Fruit fly (Drosophila melanogaster) whole organism, embryonic: ENCODE measurements around the gene CG7402.

Experiments used
- Aef1 ChIP-seq: fragments of 200-800 bp; sonication (Bioruptor generic); IDR thresholded peaks from 3 replicates; pipeline ENCODE4 v1.3.6; 2022; ENCODE audit warnings: missing biosample characterization, missing genetic modification characterization
- Atf-2 ChIP-seq: fragments of 200-800 bp; sonication (Bioruptor generic); optimal IDR thresholded peaks from 2 replicates; lab custom pipeline; 2016; ENCODE audit warnings: missing biosample characterization, missing genetic modification characterization
- C15 ChIP-seq: fragments of 200-800 bp; sonication (Bioruptor generic); IDR thresholded peaks from 3 replicates; pipeline ENCODE4 v1.3.6; 2022; ENCODE audit warnings: missing biosample characterization, missing genetic modification characterization
- CG10267 ChIP-seq: fragments of 200-800 bp; sonication (Bioruptor generic); optimal IDR thresholded peaks from 2 replicates; lab custom pipeline; 2018; ENCODE audit warnings: missing biosample characterization, mild to moderate bottlenecking, missing genetic modification characterization, moderate library complexity
- CG10366 ChIP-seq: fragments of 200-800 bp; sonication (Bioruptor generic); IDR thresholded peaks from 2 replicates; pipeline ENCODE4 v1.3.6; 2022; ENCODE audit warnings: missing biosample characterization, missing genetic modification characterization
- CG11398 ChIP-seq: fragments of 200-800 bp; sonication (Bioruptor generic); optimal IDR thresholded peaks from 2 replicates; lab custom pipeline; 2016; ENCODE audit warnings: missing biosample characterization, missing genetic modification characterization
- CG11696 ChIP-seq: fragments of 200-800 bp; sonication (Bioruptor generic); IDR thresholded peaks from 2 replicates; pipeline ENCODE4 v1.3.6; 2022; ENCODE audit warnings: missing biosample characterization, missing genetic modification characterization
- CG12744 ChIP-seq: fragments of 200-800 bp; sonication (Bioruptor generic); optimal IDR thresholded peaks from 2 replicates; lab custom pipeline; 2016; ENCODE audit warnings: missing biosample characterization, missing genetic modification characterization
- CG12769 ChIP-seq: fragments of 200-800 bp; sonication (Bioruptor generic); optimal IDR thresholded peaks from 2 replicates; lab custom pipeline; 2019; ENCODE audit warnings: missing biosample characterization, mild to moderate bottlenecking, missing genetic modification characterization, moderate library complexity
- CG12942 ChIP-seq: fragments of 200-800 bp; sonication (Bioruptor generic); optimal IDR thresholded peaks from 3 replicates; lab custom pipeline; 2016; ENCODE audit warnings: missing biosample characterization, missing genetic modification characterization
- CG13287 ChIP-seq: fragments of 200-800 bp; sonication (Bioruptor generic); IDR thresholded peaks from 2 replicates; pipeline ENCODE4 v1.3.6; 2022; ENCODE audit warnings: missing biosample characterization, missing genetic modification characterization; ENCODE audit not compliant: partially characterized antibody
- CG15073 ChIP-seq: fragments of 200-800 bp; sonication (Bioruptor generic); optimal IDR thresholded peaks from 2 replicates; lab custom pipeline; 2016; ENCODE audit warnings: missing biosample characterization, missing genetic modification characterization
- CG16863 ChIP-seq: fragments of 200-800 bp; sonication (Bioruptor generic); optimal IDR thresholded peaks from 3 replicates; lab custom pipeline; 2016; ENCODE audit warnings: missing biosample characterization, missing genetic modification characterization
- CG17186 ChIP-seq: fragments of 200-800 bp; sonication (Bioruptor generic); optimal IDR thresholded peaks from 3 replicates; lab custom pipeline; 2017; ENCODE audit warnings: missing biosample characterization, missing genetic modification reagents, missing genetic modification characterization
- CG17802 ChIP-seq: fragments of 200-800 bp; sonication (Bioruptor generic); optimal IDR thresholded peaks from 2 replicates; lab custom pipeline; 2018; ENCODE audit warnings: missing biosample characterization, mild to moderate bottlenecking, missing genetic modification characterization, moderate library complexity
- CG30020 ChIP-seq: fragments of 200-800 bp; optimal IDR thresholded peaks from 2 replicates; lab custom pipeline; 2019; ENCODE audit warnings: missing biosample characterization, mild to moderate bottlenecking, missing genetic modification characterization, moderate library complexity
- CG4404 ChIP-seq: fragments of 200-800 bp; sonication (Bioruptor generic); IDR thresholded peaks from 2 replicates; pipeline ENCODE4 v1.3.6; 2022; ENCODE audit warnings: missing biosample characterization, missing genetic modification characterization
- CG4854 ChIP-seq: fragments of 200-800 bp; sonication (Bioruptor generic); optimal IDR thresholded peaks from 2 replicates; lab custom pipeline; 2016; ENCODE audit warnings: missing biosample characterization, missing genetic modification characterization, inconsistent platforms
- CG9215 ChIP-seq: fragments of 200-800 bp; sonication (Bioruptor generic); IDR thresholded peaks from 2 replicates; pipeline ENCODE4 v1.3.6; 2022; ENCODE audit warnings: missing biosample characterization, missing genetic modification characterization
- Camta ChIP-seq: fragments of 200-800 bp; sonication (Bioruptor generic); optimal IDR thresholded peaks from 2 replicates; lab custom pipeline; 2016; ENCODE audit warnings: missing biosample characterization, missing genetic modification characterization
- CoRest ChIP-seq: fragments of 200-800 bp; sonication (Bioruptor generic); optimal IDR thresholded peaks from 3 replicates; lab custom pipeline; 2018; ENCODE audit warnings: missing biosample characterization, mild to moderate bottlenecking, missing genetic modification characterization, moderate library complexity
- H2.0 ChIP-seq: fragments of 200-800 bp; sonication (Bioruptor generic); IDR thresholded peaks from 2 replicates; pipeline ENCODE4 v1.3.6; 2022; ENCODE audit warnings: missing biosample characterization, missing genetic modification characterization
- HHEX ChIP-seq: fragments of 200-800 bp; sonication (Bioruptor generic); optimal IDR thresholded peaks from 3 replicates; lab custom pipeline; 2017; ENCODE audit warnings: missing biosample characterization, mild to moderate bottlenecking, missing genetic modification characterization, missing genetic modification reagents
- Hey ChIP-seq: fragments of 200-800 bp; sonication (Bioruptor generic); optimal IDR thresholded peaks from 3 replicates; lab custom pipeline; 2018; ENCODE audit warnings: missing biosample characterization, mild to moderate bottlenecking, missing genetic modification characterization
- Hsf ChIP-seq: fragments of 200-800 bp; sonication (Bioruptor generic); optimal IDR thresholded peaks from 3 replicates; lab custom pipeline; 2016; ENCODE audit warnings: missing biosample characterization, missing genetic modification characterization
- Lhr ChIP-seq: fragments of 200-800 bp; sonication (Bioruptor generic); optimal IDR thresholded peaks from 3 replicates; lab custom pipeline; 2017; ENCODE audit warnings: mild to moderate bottlenecking, missing biosample characterization, missing genetic modification reagents, missing genetic modification characterization
- MESR4 ChIP-seq: fragments of 200-800 bp; sonication (Bioruptor generic); optimal IDR thresholded peaks from 2 replicates; lab custom pipeline; 2018; ENCODE audit warnings: missing biosample characterization, mild to moderate bottlenecking, missing genetic modification characterization, moderate library complexity
- Mad ChIP-seq: fragments of 200-800 bp; sonication (Bioruptor generic); optimal IDR thresholded peaks from 2 replicates; lab custom pipeline; 2016; ENCODE audit warnings: missing biosample characterization, missing genetic modification characterization
- Meics ChIP-seq: fragments of 200-800 bp; sonication (Bioruptor generic); optimal IDR thresholded peaks from 2 replicates; lab custom pipeline; 2017; ENCODE audit warnings: missing biosample characterization, mild to moderate bottlenecking, missing genetic modification characterization
- Oli ChIP-seq: fragments of 200-800 bp; sonication (Bioruptor generic); optimal IDR thresholded peaks from 2 replicates; lab custom pipeline; 2018; ENCODE audit warnings: missing biosample characterization, mild to moderate bottlenecking, missing genetic modification characterization, moderate library complexity
- Spps ChIP-seq: fragments of 200-800 bp; sonication (Bioruptor generic); optimal IDR thresholded peaks from 2 replicates; lab custom pipeline; 2018; ENCODE audit warnings: missing biosample characterization, mild to moderate bottlenecking, missing genetic modification characterization
- ab ChIP-seq: fragments of 200-800 bp; sonication (Bioruptor generic); optimal IDR thresholded peaks from 2 replicates; lab custom pipeline; 2016; ENCODE audit warnings: missing biosample characterization, missing genetic modification characterization
- ash1 ChIP-seq: fragments of 200-800 bp; sonication (Bioruptor generic); optimal IDR thresholded peaks from 2 replicates; lab custom pipeline; 2018; ENCODE audit warnings: missing biosample characterization, mild to moderate bottlenecking, missing genetic modification characterization
- chif ChIP-seq, 2 experiments: fragments of 200-800 bp; sonication (Bioruptor generic); optimal IDR thresholded peaks; 3 replicates each; lab custom pipeline; 2016; ENCODE audit warnings: missing biosample characterization in 2 of 2, missing genetic modification characterization in 2 of 2
- crc ChIP-seq: fragments of 200-800 bp; sonication (Bioruptor generic); optimal IDR thresholded peaks from 2 replicates; lab custom pipeline; 2016; ENCODE audit warnings: missing biosample characterization, missing genetic modification characterization
- dysf ChIP-seq: fragments of 200-800 bp; sonication (Bioruptor generic); IDR thresholded peaks from 3 replicates; pipeline ENCODE4 v1.3.6; 2022; ENCODE audit warnings: missing biosample characterization, missing genetic modification characterization
- emc ChIP-seq: fragments of 200-800 bp; sonication (Bioruptor generic); optimal IDR thresholded peaks from 2 replicates; lab custom pipeline; 2016; ENCODE audit warnings: missing biosample characterization, missing genetic modification characterization
- grn ChIP-seq: fragments of 200-800 bp; sonication (Bioruptor generic); optimal IDR thresholded peaks from 3 replicates; lab custom pipeline; 2017; ENCODE audit warnings: missing biosample characterization, missing genetic modification characterization
- ham ChIP-seq: fragments of 200-800 bp; sonication (Bioruptor generic); IDR thresholded peaks from 2 replicates; pipeline ENCODE4 v1.3.6; 2022; ENCODE audit warnings: missing biosample characterization, missing genetic modification characterization
- ind ChIP-seq: fragments of 200-800 bp; sonication (Bioruptor generic); optimal IDR thresholded peaks from 3 replicates; lab custom pipeline; 2016; ENCODE audit warnings: missing biosample characterization, missing genetic modification characterization
- jigr1 ChIP-seq: fragments of 200-800 bp; sonication (Bioruptor generic); IDR thresholded peaks from 3 replicates; pipeline ENCODE4 v1.3.6; 2022; ENCODE audit warnings: missing biosample characterization, missing genetic modification characterization
- klu ChIP-seq: fragments of 200-800 bp; sonication (Bioruptor generic); IDR thresholded peaks from 2 replicates; pipeline ENCODE4 v1.3.6; 2022; ENCODE audit warnings: missing biosample characterization, missing genetic modification characterization
- nerfin-2 ChIP-seq: fragments of 200-800 bp; sonication (Bioruptor generic); IDR thresholded peaks from 2 replicates; pipeline ENCODE4 v1.3.6; 2022; ENCODE audit warnings: missing biosample characterization, missing genetic modification characterization; ENCODE audit not compliant: partially characterized antibody
- pzg ChIP-seq: fragments of 200-800 bp; sonication (Bioruptor generic); optimal IDR thresholded peaks from 3 replicates; lab custom pipeline; 2018; ENCODE audit warnings: missing biosample characterization, mild to moderate bottlenecking, missing genetic modification characterization, moderate library complexity
- salm ChIP-seq: fragments of 200-800 bp; sonication (Bioruptor generic); optimal IDR thresholded peaks from 2 replicates; lab custom pipeline; 2018; ENCODE audit warnings: missing biosample characterization, mild to moderate bottlenecking, missing genetic modification characterization
- sob ChIP-seq: fragments of 200-800 bp; sonication (Bioruptor generic); IDR thresholded peaks from 2 replicates; pipeline ENCODE4 v1.3.6; 2022; ENCODE audit warnings: missing biosample characterization, missing genetic modification characterization
- wek ChIP-seq: fragments of 200-800 bp; sonication (Bioruptor generic); optimal IDR thresholded peaks from 3 replicates; lab custom pipeline; 2018; ENCODE audit warnings: missing biosample characterization, mild to moderate bottlenecking, missing genetic modification characterization, moderate library complexity
- yki ChIP-seq: fragments of >200 bp; optimal IDR thresholded peaks from 3 replicates; lab custom pipeline; 2018
- zen2 ChIP-seq: fragments of 200-800 bp; sonication (Bioruptor generic); IDR thresholded peaks from 3 replicates; pipeline ENCODE4 v1.3.6; 2022; ENCODE audit warnings: missing biosample characterization, missing genetic modification characterization; ENCODE audit not compliant: partially characterized antibody

The CG7402 gene

DNA sequence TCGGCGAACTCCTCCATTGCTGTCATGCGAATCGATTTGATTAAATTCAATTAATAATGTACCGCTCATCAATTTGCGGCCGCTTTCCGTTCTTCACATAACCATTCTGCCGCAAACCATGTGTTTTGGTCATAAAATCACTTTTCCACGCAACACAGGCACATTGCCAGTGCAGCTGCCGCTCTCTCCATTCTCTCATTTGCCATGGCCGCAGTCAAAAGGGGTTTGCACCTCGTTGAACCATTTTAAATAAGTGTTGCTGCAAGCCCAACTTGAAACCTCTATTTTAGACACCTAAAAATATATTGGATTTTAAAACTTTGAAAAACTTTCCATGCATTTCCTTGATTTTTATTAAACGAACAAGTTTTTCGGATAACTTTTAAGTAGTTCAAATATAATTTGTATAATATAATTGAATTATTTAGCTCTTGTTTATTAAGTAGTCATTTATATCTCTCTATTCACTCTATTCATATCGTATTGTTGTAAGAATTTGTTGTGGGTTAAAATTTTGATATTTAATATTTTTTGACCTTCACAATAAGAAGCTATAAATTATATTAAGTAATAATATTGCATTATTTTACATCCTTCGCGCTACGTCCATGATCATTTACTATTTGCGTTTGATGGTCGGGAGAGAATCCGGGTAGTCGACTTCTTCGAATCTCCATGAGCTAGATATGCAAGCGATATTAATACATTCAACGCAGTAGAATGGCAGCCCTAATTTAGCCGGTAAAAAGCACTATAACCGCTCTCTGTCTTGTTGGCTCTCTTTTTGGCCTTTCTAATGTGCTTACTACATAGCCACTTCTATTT, 30.6 kb upstream of the CG7402 start, which contains the start of gene CG5535 (continued):
- TF ChIP-seq klu (GFP tag; lab: Robert Waterston, UW) (peak; percentile 52), CG10267 (peak; percentile 77), CG12942 (GFP tag; lab: Kevin White, UChicago) (peak; percentile 37), CoRest (tag; lab: Kevin White, UChicago) (peak; percentile 93), CG4854 (no peak), grn (GFP tag; lab: Kevin White, UChicago) (no peak), salm (tag; lab: Kevin White, UChicago) (peak; percentile 60), H2.0 (GFP tag; lab: Robert Waterston, UW) (peak; percentile 63), CG12744 (GFP tag; lab: Kevin White, UChicago) (no peak), CG11696 (GFP tag; lab: Robert Waterston, UW) (0 out of 2 replicates have a peak, but pooled peaks have one; percentile 14), Camta (GFP tag; lab: Kevin White, UChicago) (peak; percentile 19), CG12769 (tag; lab: Kevin White, UChicago) (peak; percentile 75), CG9215 (GFP tag; lab: Robert Waterston, UW) (peak; percentile 58), crc (peak; percentile 28), Oli (tag; lab: Kevin White, UChicago) (peak; percentile 89), Hey (tag; lab: Kevin White, UChicago) (no peak), CG17802 (tag; lab: Kevin White, UChicago) (peak; percentile 8), wek (GFP tag; lab: Kevin White, UChicago) (no peak), Atf-2 (GFP tag; lab: Kevin White, UChicago) (peak; percentile 17), CG16863 (no peak), dysf (GFP tag; lab: Robert Waterston, UW) (peak; percentile 69), CG17186 (no peak), CG13287 (GFP tag; lab: Robert Waterston, UW) (peak; percentile 10; the same call in 1 of the 2 replicates), Mad (GFP tag; lab: Kevin White, UChicago) (peak; percentile 7), sob (GFP tag; lab: Robert Waterston, UW) (peak; percentile 77), CG4404 (GFP tag; lab: Robert Waterston, UW) (peak; percentile 25; the same call in 1 of the 2 replicates), nerfin-2 (GFP tag; lab: Robert Waterston, UW) (no peak; the same call in 1 of the 2 replicates), HHEX (GFP tag; lab: Kevin White, UChicago) (peak; percentile 66), ash1 (no peak), zen2 (GFP tag; lab: Robert Waterston, UW) (no peak), C15 (0 out of 3 replicates have a peak, but pooled peaks have one; percentile 6), CG15073 (GFP tag; lab: Kevin White, UChicago) (no peak), Hsf (GFP tag; lab: Kevin White, UChicago) (peak; percentile 56), Lhr (GFP tag; lab: Kevin White, UChicago) (peak; percentile 25), CG30020 (peak; percentile 70), Aef1 (peak; percentile 44), chif (GFP tag; optimal IDR thresholded peaks at IDR 0.05; lab: Kevin White, UChicago) (peak in 1 of 2 experiments; percentile 41), ham (no peak), pzg (GFP tag; lab: Kevin White, UChicago) (no peak), emc (GFP tag; lab: Kevin White, UChicago) (no peak), jigr1 (GFP tag; lab: Robert Waterston, UW) (no peak), ind (GFP tag; lab: Kevin White, UChicago) (peak; percentile 60), Meics (GFP tag; lab: Kevin White, UChicago) (peak; percentile 90), ab (GFP tag; lab: Kevin White, UChicago) (no peak), MESR4 (peak; percentile 9), CG11398 (GFP tag; lab: Kevin White, UChicago) (no peak), Spps (peak; percentile 26), yki (lab: Kevin White, UChicago) (no peak), CG10366 (GFP tag; lab: Robert Waterston, UW) (peak; percentile 69)
